Worm (Caenorhabditis elegans) whole organism, L4 larva: ENCODE measurements around the gene Y51H4A.936.

Experiments
- arid-1 ChIP-seq: fragments of 200-800 bp; sonication (Bioruptor generic); conservative IDR thresholded peaks from 2 replicates; pipeline ENCODE4 v1.3.6; 2022; ENCODE audit warnings: missing genetic modification reagents, missing genetic modification characterization, missing compliant biosample characterization
- lin-38 ChIP-seq: fragments of 200-800 bp; sonication (Bioruptor generic); IDR thresholded peaks from 2 replicates; pipeline ENCODE4 v1.3.6; 2022; ENCODE audit warnings: missing genetic modification reagents, missing genetic modification characterization, missing compliant biosample characterization
- snpc-1.2 ChIP-seq: fragments of 200-800 bp; sonication (Bioruptor generic); IDR thresholded peaks from 2 replicates; pipeline ENCODE4 v1.3.6; 2022; ENCODE audit warnings: missing genetic modification reagents, missing genetic modification characterization, missing compliant biosample characterization

The Y51H4A.936 gene

DNA sequence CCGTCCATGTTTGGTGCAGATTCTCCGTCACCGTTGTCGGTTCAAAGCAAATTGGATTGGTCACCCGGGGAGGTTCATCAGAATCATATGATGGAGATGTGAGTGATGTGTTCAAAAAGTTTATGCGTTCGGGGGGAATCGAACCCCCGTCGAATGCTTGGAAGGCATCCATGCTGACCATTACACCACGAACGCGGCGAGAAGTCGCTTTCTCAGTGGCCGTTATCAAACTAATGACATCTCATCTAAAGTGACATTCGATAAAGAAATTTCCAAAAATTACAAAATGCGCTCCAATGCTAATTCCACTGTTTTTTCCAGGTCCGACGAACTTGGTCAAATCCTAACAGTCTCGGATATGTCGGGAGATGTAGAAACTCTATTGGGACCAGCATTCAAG, 41.6 kb downstream of the Y51H4A.936 start:
- TF ChIP-seq arid-1 (GFP tag; lab: Robert Waterston, UW) (0 out of 2 replicates have a peak, but pooled peaks have one; percentile 26), lin-38 (peak; percentile 48), snpc-1.2 (GFP tag; lab: Robert Waterston, UW) (peak; percentile 97)
- TF ChIP-seq, all 104 proteins: peak for 3; not testable (repeated sequence) for 101
